Worm (Caenorhabditis elegans): ENCODE results near the gene tps-2.

ce11 chrII:14605479-14605878, 4.8 kb downstream of the tps-2 start, which contains the start of gene F19H8.2:
- TF ChIP-seq pha-4 (tag; optimal IDR thresholded peaks at IDR 0.05), result no peak
- TF ChIP-seq ama-1 (optimal IDR thresholded peaks at IDR 0.05), result no peak
- no peak for TF ChIP-seq ama-1 (GFP tag; optimal IDR thresholded peaks at IDR 0.05)
- no peak for TF ChIP-seq lin-35 (GFP tag; optimal IDR thresholded peaks at IDR 0.05)
- TF ChIP-seq ZK185.1 (tag; optimal IDR thresholded peaks at IDR 0.05; ENCODE audit: poor library complexity, severe bottlenecking), result no peak
- no peak for TF ChIP-seq F52B5.7 (tag; optimal IDR thresholded peaks at IDR 0.05)
- TF ChIP-seq snpc-4 (GFP tag; optimal IDR thresholded peaks at IDR 0.05), result no peak
- no peak for TF ChIP-seq snpc-4 (tag; optimal IDR thresholded peaks at IDR 0.05)
- no peak for TF ChIP-seq madf-6 (GFP tag; IDR thresholded peaks at IDR 0.05)
- no peak for TF ChIP-seq dpl-1 (GFP tag; optimal IDR thresholded peaks at IDR 0.05)
- no peak for TF ChIP-seq atf-7 (tag; optimal IDR thresholded peaks at IDR 0.05)
- no peak for TF ChIP-seq efl-1 (GFP tag; optimal IDR thresholded peaks at IDR 0.05)
- TF ChIP-seq C17E4.6 (GFP tag; IDR thresholded peaks at IDR 0.05), result no peak
- no peak for TF ChIP-seq let-607 (tag; optimal IDR thresholded peaks at IDR 0.05)
